Worm (Caenorhabditis elegans) whole organism, mixed stage, embryonic: ENCODE measurements around the gene str-171.

Experiments used
- M03D4.4 ChIP-seq: sonication (generic microtip); optimal IDR thresholded peaks from 2 replicates; lab custom pipeline; 2017; ENCODE audit warnings: mild to moderate bottlenecking, missing genetic modification characterization, missing compliant biosample characterization
- ceh-43 ChIP-seq: fragments of 200-800 bp; sonication (Bioruptor generic); optimal IDR thresholded peaks from 2 replicates; lab custom pipeline; 2018; ENCODE audit warnings: mild to moderate bottlenecking, missing genetic modification characterization, moderate library complexity, missing compliant biosample characterization
- ceh-83 ChIP-seq: fragments of 200-800 bp; sonication (Bioruptor generic); optimal IDR thresholded peaks from 2 replicates; lab custom pipeline; 2018; ENCODE audit warnings: mild to moderate bottlenecking, missing genetic modification characterization, missing compliant biosample characterization
- ces-1 ChIP-seq: fragments of 150-350 bp; optimal IDR thresholded peaks from 2 replicates; lab custom pipeline; 2014; ENCODE audit warnings: missing biosample characterization, missing genetic modification reagents, missing genetic modification characterization
- cnd-1 ChIP-seq: fragments of 200-800 bp; sonication (Bioruptor generic); optimal IDR thresholded peaks from 2 replicates; lab custom pipeline; 2018; ENCODE audit warnings: mild to moderate bottlenecking, missing genetic modification characterization, missing compliant biosample characterization
- drap-1 ChIP-seq: fragments of 200-800 bp; sonication (Bioruptor generic); optimal IDR thresholded peaks from 3 replicates; lab custom pipeline; 2018; ENCODE audit warnings: mild to moderate bottlenecking, missing genetic modification characterization, missing compliant biosample characterization
- elt-1 ChIP-seq: sonication (generic microtip); optimal IDR thresholded peaks from 2 replicates; lab custom pipeline; 2017; ENCODE audit warnings: missing genetic modification characterization, mild to moderate bottlenecking, missing compliant biosample characterization, antibody characterized with exemption, moderate library complexity, borderline replicate concordance; ENCODE audit not compliant: insufficient read depth
- flh-1 ChIP-seq: fragments of 200-800 bp; sonication (Bioruptor generic); optimal IDR thresholded peaks from 2 replicates; lab custom pipeline; 2018; ENCODE audit warnings: mild to moderate bottlenecking, missing genetic modification characterization, moderate library complexity, missing compliant biosample characterization
- lsy-2 ChIP-seq: fragments of 150-350 bp; optimal IDR thresholded peaks from 2 replicates; lab custom pipeline; 2014; ENCODE audit warnings: missing biosample characterization, missing genetic modification characterization
- nhr-2 ChIP-seq: fragments of 150-350 bp; optimal IDR thresholded peaks from 2 replicates; lab custom pipeline; 2014; ENCODE audit warnings: missing biosample characterization, missing genetic modification characterization
- pha-4 ChIP-seq: fragments of 150-350 bp; optimal IDR thresholded peaks from 2 replicates; lab custom pipeline; 2018; ENCODE audit warnings: missing biosample characterization, missing genetic modification reagents, missing genetic modification characterization
- sem-2 ChIP-seq: fragments of 200-800 bp; sonication (Bioruptor generic); optimal IDR thresholded peaks from 2 replicates; lab custom pipeline; 2018; ENCODE audit warnings: mild to moderate bottlenecking, missing genetic modification characterization, missing compliant biosample characterization
- tbx-8 ChIP-seq: fragments of 200-800 bp; sonication (Bioruptor generic); optimal IDR thresholded peaks from 2 replicates; lab custom pipeline; 2018; ENCODE audit warnings: mild to moderate bottlenecking, missing genetic modification characterization, moderate library complexity, missing compliant biosample characterization
- unc-120 ChIP-seq: sonication (generic microtip); optimal IDR thresholded peaks from 2 replicates; lab custom pipeline; 2017; ENCODE audit warnings: missing genetic modification characterization, missing compliant biosample characterization; ENCODE audit not compliant: poor library complexity, severe bottlenecking
- ztf-11 ChIP-seq: fragments of 150-350 bp; optimal IDR thresholded peaks from 2 replicates; lab custom pipeline; 2014; ENCODE audit warnings: missing biosample characterization, missing genetic modification characterization

Gene str-171

ce11 chrV:15083659-15084058 lies 48.7 kb downstream of the str-171 start:
- TF ChIP-seq lsy-2 (no peak), flh-1 (GFP tag; lab: Kevin White, UChicago) (no peak), drap-1 (no peak), M03D4.4 (no peak), nhr-2 (tag; lab: Kevin White, UChicago) (no peak), ceh-43 (GFP tag; lab: Kevin White, UChicago) (no peak), pha-4 (tag; lab: Kevin White, UChicago) (no peak), cnd-1 (tag; lab: Kevin White, UChicago) (no peak), elt-1 (tag; lab: Kevin White, UChicago) (no peak), ces-1 (GFP tag; lab: Kevin White, UChicago) (no peak), sem-2 (no peak), tbx-8 (GFP tag; lab: Kevin White, UChicago) (no peak), ztf-11 (tag; lab: Kevin White, UChicago) (no peak), ceh-83 (no peak), unc-120 (tag; lab: Kevin White, UChicago) (no peak)

ce11 chrV:15082291-15082690 lies 50.0 kb downstream of the str-171 start, which contains the start of the genes C01G10.10 and C01G10.9:
C01G10.10 (minus strand) TSS chrV:15082441.
C01G10.9 (plus strand) TSS chrV:15082530.
- TF ChIP-seq ces-1 (GFP tag; lab: Kevin White, UChicago) = peak; percentile 8
- TF ChIP-seq drap-1 = peak; percentile 37
- TF ChIP-seq pha-4 (tag; lab: Kevin White, UChicago) = no peak
- TF ChIP-seq cnd-1 (tag; lab: Kevin White, UChicago) = peak; percentile 3
- TF ChIP-seq lsy-2 = peak; percentile 41
